Worm (Caenorhabditis elegans) whole organism, L1 larva: Measurements from ENCODE around the gene lag-1.

Experiments
- C34B4.2 ChIP-seq: sonication (generic microtip); optimal IDR thresholded peaks from 2 replicates; lab custom pipeline; 2017; ENCODE audit warnings: mild to moderate bottlenecking, missing genetic modification characterization, missing compliant biosample characterization
- Y116A8C.19 ChIP-seq: sonication (generic microtip); optimal IDR thresholded peaks from 2 replicates; lab custom pipeline; 2016; ENCODE audit warnings: missing compliant biosample characterization, missing genetic modification characterization, borderline replicate concordance
- aha-1 ChIP-seq: fragments of 150-350 bp; optimal IDR thresholded peaks from 2 replicates; lab custom pipeline; 2014; ENCODE audit warnings: missing biosample characterization, missing genetic modification characterization
- ama-1 ChIP-seq: fragments of 150-350 bp; optimal IDR thresholded peaks from 2 replicates; lab custom pipeline; 2014
- blmp-1 ChIP-seq: fragments of 150-350 bp; optimal IDR thresholded peaks from 2 replicates; lab custom pipeline; 2014; ENCODE audit warnings: missing biosample characterization, missing genetic modification characterization
- ceh-63 ChIP-seq: fragments of 200-800 bp; sonication (Bioruptor generic); optimal IDR thresholded peaks from 2 replicates; lab custom pipeline; 2018; ENCODE audit warnings: mild to moderate bottlenecking, missing genetic modification characterization, missing compliant biosample characterization
- ces-1 ChIP-seq: fragments of 150-350 bp; optimal IDR thresholded peaks from 2 replicates; lab custom pipeline; 2014; ENCODE audit warnings: missing biosample characterization, missing genetic modification reagents, missing genetic modification characterization
- dpl-1 ChIP-seq, 3 experiments: fragments of 150-350 bp in 2 of 3; sonication (generic microtip) in 1 of 3; optimal IDR thresholded peaks; 2 replicates each; lab custom pipeline; 2014 to 2017; ENCODE audit warnings: missing biosample characterization in 3 of 3, missing genetic modification characterization in 3 of 3, missing genetic modification reagents in 3 of 3
- dsc-1 ChIP-seq: sonication (generic microtip); optimal IDR thresholded peaks from 2 replicates; lab custom pipeline; 2016; ENCODE audit warnings: mild to moderate bottlenecking, missing genetic modification characterization, missing compliant biosample characterization
- efl-1 ChIP-seq, 4 experiments: fragments of 150-350 bp; optimal IDR thresholded peaks in 3 of 4; peaks in 1 of 4; 1 replicate in 1 of 4; 2 replicates in 3 of 4; lab custom pipeline; 2014; ENCODE audit warnings: missing biosample characterization in 2 of 4, missing genetic modification characterization in 2 of 4, missing genetic modification reagents in 2 of 4
- efl-3 ChIP-seq: fragments of 200-800 bp; sonication (Bioruptor generic); optimal IDR thresholded peaks from 2 replicates; lab custom pipeline; 2018; ENCODE audit warnings: mild to moderate bottlenecking, missing genetic modification characterization, missing compliant biosample characterization
- egl-13 ChIP-seq: sonication (generic microtip); optimal IDR thresholded peaks from 2 replicates; lab custom pipeline; 2016; ENCODE audit warnings: missing genotype, missing genetic modification reagents, missing genetic modification characterization, missing compliant biosample characterization
- elt-3 ChIP-seq, 6 experiments: fragments of 150-350 bp in 1 of 6; sonication (generic microtip); optimal IDR thresholded peaks; 2 replicates each; lab custom pipeline; 2017 to 2018; ENCODE audit warnings: missing biosample characterization in 6 of 6, missing genetic modification characterization in 6 of 6, inconsistent platforms in 1 of 6
- ets-5 ChIP-seq: fragments of 200-800 bp; sonication (Bioruptor generic); IDR thresholded peaks from 2 replicates; pipeline ENCODE4 v1.3.6; 2022; ENCODE audit warnings: missing genetic modification characterization, missing compliant biosample characterization
- hlh-17 ChIP-seq: fragments of 200-800 bp; sonication (Bioruptor generic); optimal IDR thresholded peaks from 2 replicates; lab custom pipeline; 2018; ENCODE audit warnings: missing genetic modification characterization, mild to moderate bottlenecking, missing compliant biosample characterization, moderate library complexity, borderline replicate concordance
- hpl-2 ChIP-seq: fragments of 150-350 bp; optimal IDR thresholded peaks from 2 replicates; lab custom pipeline; 2014; ENCODE audit warnings: missing biosample characterization, missing genetic modification reagents, missing genetic modification characterization
- lin-13 ChIP-seq: fragments of 150-350 bp; optimal IDR thresholded peaks from 2 replicates; lab custom pipeline; 2014; ENCODE audit warnings: missing biosample characterization, missing genetic modification reagents, missing genetic modification characterization
- lin-14 ChIP-seq: fragments of 200-800 bp; sonication (Bioruptor generic); optimal IDR thresholded peaks from 2 replicates; lab custom pipeline; 2018; ENCODE audit warnings: mild to moderate bottlenecking, missing genetic modification characterization, moderate library complexity, missing compliant biosample characterization
- lin-15B ChIP-seq: fragments of 150-350 bp; sonication (generic microtip); optimal IDR thresholded peaks from 3 replicates; lab custom pipeline; 2014; ENCODE audit warnings: missing biosample characterization, missing genetic modification characterization
- lin-35 ChIP-seq, 2 experiments: fragments of 150-350 bp; optimal IDR thresholded peaks; 2 replicates each; lab custom pipeline; 2014; ENCODE audit warnings: missing biosample characterization in 2 of 2, missing genetic modification characterization in 2 of 2, missing genetic modification reagents in 2 of 2
- lsy-2 ChIP-seq, 2 experiments: fragments of 150-350 bp; optimal IDR thresholded peaks; 2 replicates each; lab custom pipeline; 2014; ENCODE audit warnings: missing biosample characterization in 2 of 2, missing genetic modification characterization in 2 of 2
- mdl-1 ChIP-seq, 2 experiments: fragments of 150-350 bp; optimal IDR thresholded peaks; 2 replicates each; lab custom pipeline; 2014 to 2017; ENCODE audit warnings: missing biosample characterization in 2 of 2, missing genetic modification characterization in 2 of 2, inconsistent platforms in 1 of 2
- mef-2 ChIP-seq: fragments of 150-350 bp; optimal IDR thresholded peaks from 2 replicates; lab custom pipeline; 2014; ENCODE audit warnings: missing biosample characterization, missing genetic modification characterization
- nhr-19 ChIP-seq: fragments of 200-800 bp; sonication (Bioruptor generic); conservative IDR thresholded peaks from 2 replicates; pipeline ENCODE4 v1.3.6; 2022; ENCODE audit warnings: missing genetic modification characterization, missing compliant biosample characterization
- nhr-20 ChIP-seq: sonication (generic microtip); optimal IDR thresholded peaks from 2 replicates; lab custom pipeline; 2016; ENCODE audit warnings: mild to moderate bottlenecking, missing genetic modification characterization, missing compliant biosample characterization
- nhr-28 ChIP-seq: fragments of 150-350 bp; optimal IDR thresholded peaks from 2 replicates; lab custom pipeline; 2014; ENCODE audit warnings: missing biosample characterization, missing genetic modification characterization
- nhr-71 ChIP-seq: sonication (generic microtip); optimal IDR thresholded peaks from 2 replicates; lab custom pipeline; 2016; ENCODE audit warnings: mild to moderate bottlenecking, missing genetic modification characterization, moderate library complexity, missing compliant biosample characterization
- nhr-76 ChIP-seq: sonication (generic microtip); optimal IDR thresholded peaks from 2 replicates; lab custom pipeline; 2017; ENCODE audit warnings: missing biosample characterization, missing genetic modification characterization
- nhr-77 ChIP-seq: fragments of 150-350 bp; optimal IDR thresholded peaks from 2 replicates; lab custom pipeline; 2014; ENCODE audit warnings: missing biosample characterization, missing genetic modification characterization
- pax-3 ChIP-seq: fragments of 200-800 bp; sonication (Bioruptor generic); optimal IDR thresholded peaks from 2 replicates; lab custom pipeline; 2018; ENCODE audit warnings: mild to moderate bottlenecking, missing genetic modification characterization, moderate library complexity, missing compliant biosample characterization
- pqm-1 ChIP-seq: sonication (generic microtip); optimal IDR thresholded peaks from 3 replicates; lab custom pipeline; 2017; ENCODE audit warnings: missing biosample characterization, missing genetic modification characterization
- skn-1 ChIP-seq: fragments of 150-350 bp; optimal IDR thresholded peaks from 2 replicates; lab custom pipeline; 2014; ENCODE audit warnings: missing biosample characterization, missing genetic modification characterization
- snpc-4 ChIP-seq: fragments of 150-350 bp; optimal IDR thresholded peaks from 2 replicates; lab custom pipeline; 2014; ENCODE audit warnings: missing biosample characterization, missing genetic modification characterization
- sox-4 ChIP-seq: sonication (generic microtip); optimal IDR thresholded peaks from 2 replicates; lab custom pipeline; 2016; ENCODE audit warnings: missing genetic modification characterization, missing compliant biosample characterization
- tbx-2 ChIP-seq: sonication (generic microtip); optimal IDR thresholded peaks from 2 replicates; lab custom pipeline; 2016; ENCODE audit warnings: missing genetic modification characterization, missing compliant biosample characterization
- tlp-1 ChIP-seq: fragments of 150-350 bp; optimal IDR thresholded peaks from 2 replicates; lab custom pipeline; 2014; ENCODE audit warnings: missing biosample characterization, missing genetic modification characterization
- unc-62 ChIP-seq: fragments of 150-350 bp; optimal IDR thresholded peaks from 2 replicates; lab custom pipeline; 2014; ENCODE audit warnings: missing biosample characterization, missing genetic modification reagents, missing genetic modification characterization
- vab-15 ChIP-seq: sonication (generic microtip); optimal IDR thresholded peaks from 2 replicates; lab custom pipeline; 2017; ENCODE audit warnings: missing genotype, mild to moderate bottlenecking, missing genetic modification characterization, missing compliant biosample characterization
- xbp-1 ChIP-seq: sonication (generic microtip); optimal IDR thresholded peaks from 2 replicates; lab custom pipeline; 2016; ENCODE audit warnings: missing genetic modification characterization, missing compliant biosample characterization

lag-1 gene

DNA sequence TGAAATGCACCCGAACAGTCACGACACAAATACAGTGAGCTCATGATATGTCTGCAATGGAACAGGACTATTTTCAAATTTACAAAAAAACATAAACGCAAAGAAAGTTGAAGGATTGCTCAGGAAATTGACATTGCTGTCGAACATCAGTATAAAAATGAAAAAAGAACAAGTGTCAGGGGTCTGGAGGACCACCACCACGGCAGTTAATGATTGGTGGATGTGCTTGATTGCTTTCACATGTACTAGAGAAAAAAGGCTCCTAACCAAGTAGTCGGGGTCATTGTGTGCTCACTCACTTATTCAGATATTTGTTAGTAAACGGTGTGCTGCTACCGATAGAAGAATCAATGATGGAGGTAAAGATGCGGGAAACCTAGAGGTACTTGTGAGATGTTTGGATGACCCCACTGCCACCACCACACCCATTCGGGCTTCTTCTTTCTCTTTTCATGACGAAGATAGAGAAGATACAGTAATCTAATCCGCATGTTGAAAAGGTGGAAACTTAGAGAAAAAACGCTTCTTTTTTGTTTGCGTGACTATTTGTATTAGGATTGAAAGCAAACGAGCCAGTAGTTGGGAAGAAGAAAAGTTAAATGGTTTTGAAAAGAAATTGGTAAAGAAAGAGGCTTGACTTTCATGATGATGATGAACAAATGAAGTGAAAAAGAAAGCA, 32.2 kb downstream of the lag-1 start, which contains the start of gene M03D4.4:
TSS of gene M03D4.4 (minus strand) at position 51 of the 679 bp plus-strand sequence.
- TF ChIP-seq unc-62 (GFP tag; lab: Kevin White, UChicago) (no peak), hlh-17 (GFP tag; lab: Kevin White, UChicago) (no peak), lsy-2 (tag; optimal IDR thresholded peaks at IDR 0.05; lab: Kevin White, UChicago) (peak in 1 of 2 experiments; percentile 55), dsc-1 (tag; lab: Kevin White, UChicago) (peak; percentile 21), nhr-77 (tag; lab: Kevin White, UChicago) (peak; percentile 66), skn-1 (tag; lab: Kevin White, UChicago) (no peak), tbx-2 (tag; lab: Kevin White, UChicago) (peak; percentile 8)

DNA sequence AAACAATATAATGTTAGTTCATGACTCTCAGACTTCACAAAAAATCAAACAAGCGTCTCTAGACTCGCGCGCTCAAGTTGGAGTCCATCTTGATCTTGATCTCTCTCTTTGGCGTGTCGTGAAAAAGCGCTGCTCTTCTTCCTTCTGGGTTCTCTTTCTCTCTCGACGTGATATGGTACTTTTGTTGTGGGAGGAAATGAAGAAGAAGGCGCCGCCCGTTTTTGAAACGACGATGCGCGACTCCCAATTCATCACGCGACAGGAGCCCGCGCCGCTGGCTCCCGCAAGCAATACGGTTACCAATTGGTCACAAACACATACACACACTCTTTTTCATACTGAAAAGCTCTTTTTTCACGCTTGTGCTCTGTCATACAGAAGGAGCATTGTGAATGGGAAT, 35.2 kb downstream of the lag-1 start:
- TF ChIP-seq efl-3 (no peak), ces-1 (GFP tag; lab: Kevin White, UChicago) (no peak), efl-1 (optimal IDR thresholded peaks at IDR 0.05; lab: Kevin White, UChicago) (no peak), efl-1 (GFP tag; optimal IDR thresholded peaks at IDR 0.05 in 1 of 2; lab: Kevin White, UChicago) (peak in 1 of 2 experiments; percentile 88), blmp-1 (no peak), nhr-20 (tag; lab: Kevin White, UChicago) (peak; percentile 10), aha-1 (no peak), nhr-19 (GFP tag; lab: Robert Waterston, UW) (no peak), ets-5 (GFP tag; lab: Robert Waterston, UW) (no peak), lin-13 (no peak), tlp-1 (tag; lab: Kevin White, UChicago) (no peak), nhr-77 (tag; lab: Kevin White, UChicago) (peak; percentile 63), skn-1 (tag; lab: Kevin White, UChicago) (no peak), nhr-76 (tag; lab: Kevin White, UChicago) (no peak), snpc-4 (tag; lab: Kevin White, UChicago) (no peak), tbx-2 (tag; lab: Kevin White, UChicago) (peak; percentile 17), ama-1 (no peak), egl-13 (tag; lab: Kevin White, UChicago) (no peak), dsc-1 (tag; lab: Kevin White, UChicago) (no peak), lin-14 (GFP tag; lab: Kevin White, UChicago) (peak; percentile 25), sox-4 (tag; lab: Kevin White, UChicago) (no peak)
- TF ChIP-seq, all 84 proteins: peak for 5

DNA sequence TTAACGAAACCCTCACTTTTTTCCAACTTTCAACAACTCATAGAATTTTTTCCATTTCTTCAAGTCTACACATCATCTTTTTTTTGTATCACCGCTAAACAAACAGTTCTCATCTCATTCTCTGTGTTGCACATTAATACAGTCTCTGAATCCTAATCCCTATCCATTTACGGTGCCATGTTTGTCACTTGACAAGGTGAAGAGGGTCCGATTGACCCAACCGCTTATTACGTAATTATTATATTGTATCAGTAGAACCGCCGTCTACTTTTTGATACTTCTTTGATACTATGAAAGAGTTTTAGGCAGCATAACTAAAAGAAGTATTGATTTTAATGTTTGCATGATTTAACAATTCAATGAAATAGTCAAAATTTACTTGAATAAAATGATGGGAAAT, 39.4 kb downstream of the lag-1 start:
- no peak for TF ChIP-seq blmp-1
- TF ChIP-seq Y116A8C.19 (tag; lab: Kevin White, UChicago), result no peak
- no peak for TF ChIP-seq xbp-1 (tag; lab: Kevin White, UChicago)
- no peak for TF ChIP-seq nhr-28 (tag; lab: Kevin White, UChicago)
- TF ChIP-seq mef-2, result no peak
- no peak for TF ChIP-seq aha-1
- TF ChIP-seq dpl-1 (GFP tag; optimal IDR thresholded peaks at IDR 0.05; lab: Kevin White, UChicago), result no peak
- TF ChIP-seq ceh-63 (GFP tag; lab: Kevin White, UChicago), result no peak
- no peak for TF ChIP-seq nhr-71 (tag; lab: Kevin White, UChicago)
- no peak for TF ChIP-seq C34B4.2
- TF ChIP-seq pax-3 (tag; lab: Kevin White, UChicago), result no peak
- no peak for TF ChIP-seq efl-3
- no peak for TF ChIP-seq elt-3 (tag; optimal IDR thresholded peaks at IDR 0.05; lab: Kevin White, UChicago)
- no peak for TF ChIP-seq vab-15 (tag; lab: Kevin White, UChicago)
- no peak for TF ChIP-seq lin-35 (GFP tag; optimal IDR thresholded peaks at IDR 0.05; lab: Kevin White, UChicago)
- TF ChIP-seq lin-15B, result no peak
- no peak for TF ChIP-seq pqm-1 (tag; lab: Kevin White, UChicago)
- TF ChIP-seq hpl-2 (GFP tag; lab: Kevin White, UChicago), result no peak
- no peak for TF ChIP-seq mdl-1 (tag; optimal IDR thresholded peaks at IDR 0.05; lab: Kevin White, UChicago)
- TF ChIP-seq, all 84 proteins: peak for 0
